Fruit fly (Drosophila melanogaster): ENCODE results near the gene CG17075.

The CG17075 gene

DNA sequence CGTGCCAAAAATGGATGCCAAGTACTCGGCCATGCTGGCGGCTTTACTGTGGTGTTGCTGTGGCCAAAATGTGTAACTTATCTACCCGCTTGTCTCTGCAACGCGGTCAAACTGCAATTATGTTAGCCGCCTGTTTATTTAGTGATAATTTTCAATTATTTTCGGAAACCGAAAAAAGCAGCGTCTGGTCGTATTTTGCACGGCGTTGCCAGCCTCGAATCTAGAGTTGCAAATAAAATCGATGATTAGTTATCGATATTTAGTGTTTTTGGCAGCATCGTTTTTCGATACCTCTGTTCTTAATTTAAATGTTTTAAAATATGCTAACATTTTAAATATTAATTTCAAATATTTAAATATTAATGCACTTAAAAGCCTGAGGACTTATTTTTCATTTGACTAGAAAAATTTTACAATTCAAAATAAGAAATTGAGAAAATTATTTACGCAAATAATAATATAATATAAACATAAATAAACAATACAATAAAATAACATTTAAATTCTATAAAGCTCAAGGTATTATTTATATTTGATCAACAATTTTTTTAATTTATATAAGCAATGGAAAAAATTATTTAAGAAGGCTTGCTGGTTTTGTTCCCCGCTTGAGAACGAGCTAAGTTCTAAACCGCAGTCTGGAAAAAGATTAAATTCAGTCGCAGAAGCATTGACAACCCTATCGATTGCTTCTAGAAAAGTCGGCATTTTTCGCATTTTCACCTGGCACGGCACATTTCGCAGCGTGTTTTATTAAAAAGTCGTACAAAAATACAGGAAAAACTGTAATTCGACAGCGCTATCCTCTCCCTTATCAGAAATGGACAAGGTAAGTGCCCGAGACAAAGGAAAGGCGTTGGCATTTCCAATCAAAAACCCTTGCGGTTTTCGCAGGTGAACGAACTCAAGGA is 27.4 kb upstream of the CG17075 start, which contains the start of the genes U2af38 and Stip1:
Gene U2af38, minus strand, starts transcription at position 230 of the 911 bp plus-strand sequence.
Gene Stip1, plus strand, starts transcription at position 671 of the 911 bp plus-strand sequence.
- TF ChIP-seq CTCF (optimal IDR thresholded peaks at IDR 0.05) (peak; percentile 35 to 48), CG8478 (optimal IDR thresholded peaks at IDR 0.05) (no peak)

DNA sequence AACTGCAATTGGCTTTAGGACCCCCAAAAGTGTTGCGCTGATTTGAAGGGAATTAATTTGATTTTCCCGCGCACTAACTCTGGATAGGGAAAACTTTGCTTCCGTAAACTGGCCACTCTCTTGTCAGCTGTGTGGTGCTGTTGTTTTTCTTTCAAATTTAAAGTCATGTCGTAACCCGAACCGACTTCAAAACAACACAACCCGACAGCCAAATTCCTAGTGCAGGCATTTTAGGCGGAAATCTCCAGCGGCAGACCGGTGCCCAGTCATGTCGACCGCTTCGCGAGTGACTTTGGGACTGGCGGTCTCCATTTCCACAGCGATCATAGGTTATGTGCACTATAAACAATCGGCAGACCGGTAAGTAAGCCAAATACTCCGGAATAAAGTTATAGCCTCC is 25.0 kb upstream of the CG17075 start, which contains the start of gene CG11562:
Gene CG11562, plus strand, starts transcription at position 119 of the 400 bp plus-strand sequence.
- TF ChIP-seq CTCF (optimal IDR thresholded peaks at IDR 0.05) (no peak), CG8478 (optimal IDR thresholded peaks at IDR 0.05) (no peak)

DNA sequence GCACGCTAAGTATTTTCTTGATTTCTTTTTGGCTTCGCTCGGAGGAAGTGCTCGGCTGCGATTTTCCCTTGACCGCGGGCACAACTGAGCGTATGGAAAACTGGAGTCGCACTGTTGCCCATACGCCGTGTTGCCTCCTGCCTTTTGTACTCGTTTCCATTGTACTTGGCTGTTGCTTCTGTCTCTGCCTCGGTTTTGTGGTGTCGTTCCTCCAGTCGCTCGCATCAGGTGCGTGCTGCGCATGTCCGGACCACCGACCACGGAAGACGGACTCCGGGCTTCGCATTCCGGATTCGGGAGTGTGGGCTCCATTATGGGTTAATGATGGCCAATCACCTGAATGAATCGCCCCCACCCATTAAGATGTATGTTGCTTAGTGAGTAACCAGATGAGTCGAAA is 24.4 kb upstream of the CG17075 start, which contains the start of gene CG3625:
Gene CG3625, minus strand, starts transcription at position 139 of the 400 bp plus-strand sequence.
- TF ChIP-seq CG8478 (optimal IDR thresholded peaks at IDR 0.05) (no peak), CTCF (optimal IDR thresholded peaks at IDR 0.05) (no peak)

DNA sequence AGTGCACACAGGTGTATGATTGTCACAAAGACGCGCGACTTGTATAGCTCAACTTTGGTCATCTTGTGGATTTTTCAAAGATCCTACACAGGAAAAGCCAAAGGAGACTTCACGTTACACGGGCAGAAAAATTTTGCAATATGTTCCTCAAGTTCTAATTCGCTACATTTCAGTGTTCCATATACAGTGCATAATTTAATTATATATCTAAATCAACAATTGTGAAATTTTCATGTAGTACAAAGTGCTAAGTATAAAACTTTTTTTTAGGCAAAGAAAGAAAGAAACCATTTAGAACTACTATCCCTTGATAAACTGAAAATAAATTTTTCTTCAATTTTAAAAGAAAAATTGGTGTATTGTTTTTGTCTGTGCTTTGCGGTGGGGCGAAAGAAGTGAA is 23.6 kb upstream of the CG17075 start:
- TF ChIP-seq CG8478 (optimal IDR thresholded peaks at IDR 0.05) (no peak), CTCF (optimal IDR thresholded peaks at IDR 0.05) (no peak)

DNA sequence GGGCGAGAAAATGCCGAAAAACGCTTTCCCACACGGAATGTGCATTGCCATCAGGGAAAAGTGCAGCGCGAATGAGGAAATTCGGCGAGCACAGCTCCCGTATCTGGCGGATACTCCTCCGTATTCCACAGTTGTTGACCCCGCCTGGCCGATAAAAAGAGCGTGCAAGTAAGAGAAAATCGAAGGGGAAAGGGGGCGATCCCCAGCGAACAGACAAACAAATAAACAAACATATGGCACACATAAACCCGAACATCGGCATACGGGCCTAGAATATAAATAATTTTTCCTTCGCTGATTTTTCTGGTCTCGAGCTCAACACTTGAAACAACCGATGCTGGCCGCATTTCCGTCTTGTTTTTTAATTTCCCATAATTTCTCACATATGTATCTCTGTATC is 23.1 kb upstream of the CG17075 start:
- TF ChIP-seq CTCF (optimal IDR thresholded peaks at IDR 0.05) (no peak), CG8478 (optimal IDR thresholded peaks at IDR 0.05) (no peak)

DNA sequence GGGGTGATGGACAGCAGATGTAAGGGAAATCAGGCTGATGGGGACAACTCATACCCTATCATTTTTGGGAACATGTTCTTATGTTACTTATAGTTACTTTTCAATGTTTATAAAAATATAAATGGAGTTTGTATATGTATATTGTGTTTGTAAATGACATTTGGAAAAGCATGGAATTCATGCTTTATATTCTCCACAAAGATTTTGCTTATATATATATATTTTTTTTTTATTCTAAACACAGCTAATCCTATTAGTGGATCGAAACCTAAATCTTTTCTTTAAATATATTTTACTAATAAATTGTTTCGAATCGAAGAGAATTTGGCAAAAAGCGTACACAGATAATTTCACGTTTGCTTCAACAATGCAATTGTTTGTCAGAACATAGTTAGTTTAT is 21.7 kb upstream of the CG17075 start, which contains the start of gene Amnionless:
Gene Amnionless, minus strand, starts transcription at position 101 of the 400 bp plus-strand sequence.
- TF ChIP-seq CG8478 (optimal IDR thresholded peaks at IDR 0.05) (no peak), CTCF (optimal IDR thresholded peaks at IDR 0.05) (no peak)

DNA sequence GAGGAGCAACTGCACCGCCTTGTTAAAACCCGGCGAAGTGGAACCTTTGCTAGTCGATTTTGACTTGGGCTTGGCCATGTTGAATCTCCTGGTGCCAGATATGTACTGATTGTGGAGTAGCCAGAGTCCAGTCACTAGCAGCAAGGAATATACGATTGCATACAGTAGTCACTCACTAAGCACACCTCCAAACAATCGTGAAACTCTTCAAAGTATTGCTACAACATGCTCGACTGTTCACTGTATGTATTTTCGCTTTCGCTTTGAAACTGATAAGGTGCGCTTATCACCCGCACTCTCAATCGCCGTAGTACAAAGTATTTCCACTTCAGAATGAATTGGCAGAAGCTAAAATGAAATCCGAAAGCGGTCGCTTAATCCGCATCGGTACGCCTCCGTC is 19.1 kb upstream of the CG17075 start:
- TF ChIP-seq CTCF (optimal IDR thresholded peaks at IDR 0.05): no peak
- TF ChIP-seq CG8478 (optimal IDR thresholded peaks at IDR 0.05): no peak

DNA sequence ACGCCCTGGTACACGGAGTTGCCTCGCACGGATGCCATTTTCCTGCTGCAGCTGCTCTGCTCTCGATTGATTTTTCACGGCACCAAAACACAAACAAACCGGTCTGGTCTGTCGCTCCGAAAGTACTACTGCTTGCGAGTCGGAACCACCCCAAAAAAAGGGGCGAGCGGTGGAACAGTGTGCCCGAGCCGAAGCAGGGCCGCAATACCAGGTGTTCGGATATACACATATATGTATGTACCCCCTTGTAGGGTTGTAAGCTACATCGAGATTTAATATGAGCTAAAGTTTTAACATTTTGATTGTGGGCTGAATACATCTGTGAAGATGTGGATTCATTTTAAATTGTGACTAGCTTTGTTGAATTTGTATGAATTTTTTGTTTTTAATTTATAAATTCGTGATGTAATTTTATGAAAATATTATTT is 18.3 kb upstream of the CG17075 start:
- TF ChIP-seq CG8478 (optimal IDR thresholded peaks at IDR 0.05): no peak
- TF ChIP-seq CTCF (optimal IDR thresholded peaks at IDR 0.05): no peak

DNA sequence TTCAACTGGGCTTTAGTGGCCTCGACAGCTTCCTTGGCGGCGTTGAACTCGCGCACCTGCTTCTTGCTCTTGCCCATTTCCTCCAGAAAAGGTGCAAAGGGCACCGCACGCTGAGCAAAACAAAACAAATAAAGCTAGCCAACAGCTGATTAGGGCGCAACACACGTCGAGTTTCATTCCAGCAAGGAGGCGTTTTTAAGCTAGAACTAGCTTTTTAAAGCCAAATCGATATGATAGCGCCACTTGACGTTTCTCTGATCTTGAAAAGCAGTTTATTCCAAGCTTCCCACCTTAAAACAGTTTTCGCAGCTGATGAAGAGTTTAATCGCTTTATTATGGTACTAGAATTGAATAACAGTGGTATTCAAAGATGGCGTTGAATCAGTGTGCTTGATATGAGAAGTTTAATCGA is 15.8 kb upstream of the CG17075 start, which contains the start of gene CG11601:
Gene CG11601, minus strand, starts transcription at position 199 of the 412 bp plus-strand sequence.
- TF ChIP-seq CG8478 (optimal IDR thresholded peaks at IDR 0.05) (no peak), CTCF (optimal IDR thresholded peaks at IDR 0.05) (peak in 1 of 2 experiments; percentile 35)

DNA sequence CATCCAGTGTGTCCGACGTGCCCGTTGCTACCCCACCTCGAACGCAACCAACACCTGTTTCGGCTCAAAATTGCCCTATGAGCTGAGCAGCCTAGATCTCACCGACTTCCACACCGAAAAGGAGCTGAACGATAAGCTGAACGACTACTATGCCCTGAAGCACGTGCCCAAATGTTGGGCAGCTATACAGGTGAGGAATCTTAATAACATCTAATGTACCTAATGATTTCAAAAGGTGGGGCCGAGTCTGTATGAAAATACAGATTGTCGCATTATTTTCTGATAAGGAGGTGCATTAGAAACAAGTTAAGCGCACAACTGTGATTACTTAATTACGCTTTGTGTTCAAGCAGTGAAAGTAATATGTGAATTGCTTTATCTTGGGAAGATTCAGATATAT is 10.8 kb upstream of the CG17075 start, which contains the start of gene CG17078:
Gene CG17078, minus strand, starts transcription at position 101 of the 400 bp plus-strand sequence.
- TF ChIP-seq CG8478 (optimal IDR thresholded peaks at IDR 0.05): no peak
- no peak for TF ChIP-seq CTCF (optimal IDR thresholded peaks at IDR 0.05)

DNA sequence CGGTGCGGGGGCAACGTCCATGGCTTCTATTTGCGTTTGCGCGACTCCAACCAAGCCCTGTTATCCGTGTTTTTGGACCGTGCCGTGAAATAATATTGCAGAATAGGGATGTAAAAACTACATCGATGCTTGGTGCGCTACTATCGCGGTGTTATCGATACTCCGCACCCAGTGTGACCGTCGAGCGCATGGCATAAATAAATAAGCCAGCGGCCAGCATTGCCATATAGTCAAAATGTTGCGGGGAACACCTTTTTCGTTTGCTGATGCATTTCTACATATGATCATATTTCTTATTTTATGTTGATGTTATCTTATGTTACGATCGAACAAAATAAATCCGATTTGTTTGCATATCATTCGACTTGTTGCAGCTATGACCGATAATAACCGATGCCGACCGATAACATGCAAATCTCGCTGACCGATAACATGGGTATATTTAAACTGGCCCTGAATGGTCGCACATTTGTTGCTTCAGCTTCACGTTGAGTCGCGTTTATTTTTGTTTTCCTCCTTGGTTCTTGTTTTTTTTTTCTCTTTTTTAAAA is 9.9 kb upstream of the CG17075 start, which contains the start of gene smo:
Gene smo, plus strand, starts transcription at position 461 of the 550 bp plus-strand sequence.
- TF ChIP-seq CG8478 (optimal IDR thresholded peaks at IDR 0.05) (no peak), CTCF (optimal IDR thresholded peaks at IDR 0.05) (peak; percentile 32 to 54)

DNA sequence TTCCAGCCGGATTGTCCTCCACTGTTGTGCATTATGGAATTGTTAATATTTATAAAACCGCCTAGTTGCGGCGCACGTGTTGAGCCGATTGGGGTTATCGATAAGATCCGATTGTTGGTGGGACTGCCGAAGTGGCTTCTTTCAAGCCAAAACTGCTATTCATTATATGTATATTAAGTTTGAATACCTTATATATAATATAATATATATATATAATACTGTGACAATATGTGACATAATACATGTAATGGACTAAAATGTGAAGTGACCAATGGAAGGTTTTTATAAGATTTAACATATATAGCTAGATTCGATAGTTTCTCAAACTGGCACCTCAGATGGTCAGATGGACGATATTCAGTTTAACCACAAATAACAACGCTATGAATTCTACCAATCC is 6.3 kb upstream of the CG17075 start, which contains the start of the genes mbm and CG11555:
Gene mbm, minus strand, starts transcription at position 113 of the 400 bp plus-strand sequence.
Gene CG11555, plus strand, starts transcription at position 234 of the 400 bp plus-strand sequence.
- TF ChIP-seq CTCF (optimal IDR thresholded peaks at IDR 0.05) (no peak), CG8478 (optimal IDR thresholded peaks at IDR 0.05) (no peak)

DNA sequence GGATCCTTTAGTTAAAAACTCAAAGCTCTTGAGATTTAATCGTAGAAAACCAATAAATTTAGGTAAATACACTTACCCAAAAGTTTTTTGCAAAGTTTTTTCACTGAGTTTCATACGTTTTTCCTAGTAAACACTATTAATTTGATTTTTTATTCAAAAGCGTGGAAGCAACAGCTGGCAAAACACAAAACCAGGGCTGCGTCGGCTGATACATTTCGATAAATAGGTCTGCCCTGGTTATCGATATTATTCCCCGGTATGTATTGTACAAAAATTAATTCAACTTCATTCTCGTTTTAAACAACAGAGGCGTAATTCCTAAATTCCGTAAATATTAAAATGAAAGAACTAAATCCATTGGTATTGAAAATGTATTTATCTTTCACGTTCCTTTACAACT is 4.2 kb upstream of the CG17075 start, which contains the start of gene Dus1:
Gene Dus1, minus strand, starts transcription at position 192 of the 400 bp plus-strand sequence.
- TF ChIP-seq CG8478 (optimal IDR thresholded peaks at IDR 0.05): no peak
- TF ChIP-seq CTCF (optimal IDR thresholded peaks at IDR 0.05): no peak

DNA sequence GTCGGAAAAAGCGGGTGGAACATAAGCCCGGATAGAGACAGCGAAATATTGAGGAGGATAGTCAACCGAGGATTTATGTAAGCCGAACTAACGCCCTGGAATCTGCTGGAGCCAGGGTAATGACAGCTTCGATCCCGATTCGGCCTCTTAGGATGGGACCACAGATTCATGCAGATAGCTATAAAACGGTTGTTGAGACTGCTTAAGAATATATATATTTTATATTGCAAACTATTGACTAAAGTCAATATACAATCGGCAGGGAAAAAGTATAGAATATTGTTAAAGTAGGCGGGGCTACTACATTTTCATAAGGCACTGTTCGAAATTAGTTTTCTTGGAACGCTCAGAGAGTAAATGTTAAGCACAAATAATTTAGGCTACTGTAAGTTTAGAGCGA is 1.5 kb upstream of the CG17075 start, which contains the start of gene CG3345:
Gene CG3345, plus strand, starts transcription at position 301 of the 400 bp plus-strand sequence.
- TF ChIP-seq CTCF (optimal IDR thresholded peaks at IDR 0.05) (no peak), CG8478 (optimal IDR thresholded peaks at IDR 0.05) (no peak)

DNA sequence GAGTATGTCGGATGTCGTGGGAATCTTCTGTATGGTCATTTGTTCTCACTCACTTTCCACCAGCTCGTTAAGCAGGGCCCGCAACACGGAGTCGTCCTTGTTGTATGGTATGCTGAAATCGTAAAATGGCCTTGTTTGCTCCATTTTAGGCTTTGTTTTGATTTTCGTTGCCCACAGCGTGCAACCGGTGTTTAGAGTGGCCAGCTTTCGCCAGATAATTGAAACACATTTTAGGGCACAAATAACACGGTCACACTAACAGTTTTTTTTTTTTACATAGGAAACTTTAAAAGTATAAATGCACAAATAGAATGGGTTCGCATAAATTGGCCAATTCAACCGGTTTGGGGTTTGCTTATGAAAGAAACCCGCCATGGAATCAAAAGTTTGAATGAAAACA is 15.1 kb downstream of the CG17075 start, which contains the start of gene Rpp30:
Gene Rpp30, minus strand, starts transcription at position 200 of the 400 bp plus-strand sequence.
- TF ChIP-seq CG8478 (optimal IDR thresholded peaks at IDR 0.05) (no peak), CTCF (optimal IDR thresholded peaks at IDR 0.05) (peak in 1 of 2 experiments; percentile 21)
